Fruit fly (Drosophila melanogaster) whole organism, larva: ENCODE measurements around the gene rdgC.

Experiments
- noc ChIP-seq: fragments of 200-800 bp; sonication (Bioruptor generic); optimal IDR thresholded peaks from 3 replicates; lab custom pipeline; 2019; ENCODE audit warnings: missing biosample characterization, mild to moderate bottlenecking, missing genetic modification characterization, moderate library complexity

rdgC gene

dm6 chr3L:20226153-20226552 lies 21.7 kb upstream of the rdgC start:
- TF ChIP-seq noc = no peak

dm6 chr3L:20230178-20230775 lies 17.6 kb upstream of the rdgC start:
- no peak for TF ChIP-seq noc

dm6 chr3L:20231369-20231768 lies 16.5 kb upstream of the rdgC start, which contains the start of gene CG13813:
Gene CG13813, plus strand, starts transcription at chr3L:20231669.
- no peak for TF ChIP-seq noc

dm6 chr3L:20237167-20237566 lies 10.7 kb upstream of the rdgC start:
- no peak for TF ChIP-seq noc

- TF ChIP-seq noc = no peak
Measured at dm6 chr3L:20240753-20241152, 7.1 kb upstream of the rdgC start, which contains the start of gene Clc. Gene Clc, plus strand, starts transcription at chr3L:20241053.

- TF ChIP-seq noc = peak; percentile 4
Measured at dm6 chr3L:20241163-20241970, 6.5 kb upstream of the rdgC start, which contains the start of the genes CG6951 and CG17233. Gene CG6951, plus strand, starts transcription at chr3L:20241267. Gene CG17233, minus strand, starts transcription at chr3L:20241903.

- TF ChIP-seq noc = peak; percentile 48
Measured at dm6 chr3L:20241987-20242982, 5.6 kb upstream of the rdgC start.

- no peak for TF ChIP-seq noc
Measured at dm6 chr3L:20265514-20265913, 17.6 kb downstream of the rdgC start, which contains the start of gene CG32228. Gene CG32228, plus strand, starts transcription at chr3L:20265814.

dm6 chr3L:20275235-20275634 lies 27.4 kb downstream of the rdgC start, which contains the start of gene CG17122:
Gene CG17122, minus strand, starts transcription at chr3L:20275335.
- TF ChIP-seq noc = no peak

dm6 chr3L:20275886-20276285 lies 28.0 kb downstream of the rdgC start:
- no peak for TF ChIP-seq noc

- TF ChIP-seq noc = no peak
Measured at dm6 chr3L:20276615-20277014, 28.7 kb downstream of the rdgC start.

- no peak for TF ChIP-seq noc
Measured at dm6 chr3L:20281254-20281653, 33.4 kb downstream of the rdgC start.

- no peak for TF ChIP-seq noc
Measured at dm6 chr3L:20287046-20287445, 39.2 kb downstream of the rdgC start.

dm6 chr3L:20295095-20295494 lies 47.2 kb downstream of the rdgC start, which contains the start of gene gogo:
Gene gogo, minus strand, starts transcription at chr3L:20295133.
- no peak for TF ChIP-seq noc

- TF ChIP-seq noc = no peak
Measured at dm6 chr3L:20296797-20297196, 48.9 kb downstream of the rdgC start, which contains the start of gene FRG1. Gene FRG1, minus strand, starts transcription at chr3L:20296971.

dm6 chr3L:20299110-20299509 lies 51.2 kb downstream of the rdgC start, which contains the start of gene SCCRO4:
Gene SCCRO4, plus strand, starts transcription at chr3L:20299410.
- no peak for TF ChIP-seq noc
